Worm (Caenorhabditis elegans): ENCODE results near the gene txt-6.
"Not testable (repeated sequence)": the region's sequence is repeated elsewhere in the genome, so short reads cannot be mapped to it uniquely, and the experiment has no call there.

The txt-6 gene

ce11 chrV:4640501-4641150 lies 33.9 kb upstream of the txt-6 start (continued):
- TF ChIP-seq nhr-76 (tag; optimal IDR thresholded peaks at IDR 0.05) (no peak), lin-1 (GFP tag; IDR thresholded peaks at IDR 0.05) (no peak), dmd-8 (GFP tag; IDR thresholded peaks at IDR 0.05) (no peak), ztf-11 (tag; optimal IDR thresholded peaks at IDR 0.05) (no peak), F49E8.2 (tag; optimal IDR thresholded peaks at IDR 0.05; ENCODE audit: borderline replicate concordance) (no peak), zfp-2 (tag; optimal IDR thresholded peaks at IDR 0.05) (no peak), arid-1 (GFP tag; conservative IDR thresholded peaks at IDR 0.05) (no peak), lim-7 (GFP tag; IDR thresholded peaks at IDR 0.05) (no peak), egl-43 (GFP tag; IDR thresholded peaks at IDR 0.05) (no peak), pqm-1 (tag; optimal IDR thresholded peaks at IDR 0.05) (peak; percentile 49), mep-1 (tag; optimal IDR thresholded peaks at IDR 0.05) (peak; percentile 23), pha-4 (GFP tag; IDR thresholded peaks at IDR 0.05) (no peak), pha-4 (tag; optimal IDR thresholded peaks at IDR 0.05) (no peak), hlh-30 (tag; optimal IDR thresholded peaks at IDR 0.05; ENCODE audit: insufficient read depth) (peak; percentile 58), ZK546.5 (tag; optimal IDR thresholded peaks at IDR 0.05) (no peak), unc-39 (tag; optimal IDR thresholded peaks at IDR 0.05) (no peak), egl-27 (tag; optimal IDR thresholded peaks at IDR 0.05) (no peak), F37D6.2 (tag; optimal IDR thresholded peaks at IDR 0.05) (no peak), lin-29 (GFP tag; IDR thresholded peaks at IDR 0.05) (no peak), ceh-32 (tag; optimal IDR thresholded peaks at IDR 0.05; ENCODE audit: poor library complexity) (no peak), tra-1 (GFP tag; IDR thresholded peaks at IDR 0.05) (no peak), php-3 (GFP tag; IDR thresholded peaks at IDR 0.05) (no peak), nhr-28 (tag; optimal IDR thresholded peaks at IDR 0.05) (peak; percentile 63), F26F4.8 (GFP tag; conservative IDR thresholded peaks at IDR 0.05) (no peak), ceh-44 (GFP tag; IDR thresholded peaks at IDR 0.05) (no peak)

ce11 chrV:4637153-4637552 lies 30.4 kb upstream of the txt-6 start:
- TF ChIP-seq ceh-28 (tag; optimal IDR thresholded peaks at IDR 0.05) (no peak), nhr-102 (tag; optimal IDR thresholded peaks at IDR 0.05) (no peak), ZK546.5 (tag; optimal IDR thresholded peaks at IDR 0.05) (no peak), zip-11 (GFP tag; IDR thresholded peaks at IDR 0.05) (no peak), fos-1 (tag; optimal IDR thresholded peaks at IDR 0.05) (no peak), nhr-48 (tag; optimal IDR thresholded peaks at IDR 0.05) (no peak), aly-2 (tag; optimal IDR thresholded peaks at IDR 0.05) (no peak), lir-3 (tag; optimal IDR thresholded peaks at IDR 0.05) (no peak), duxl-1 (tag; optimal IDR thresholded peaks at IDR 0.05; ENCODE audit: poor library complexity) (no peak), mdt-29 (GFP tag; IDR thresholded peaks at IDR 0.05) (no peak), spr-1 (tag; optimal IDR thresholded peaks at IDR 0.05) (no peak), Y5F2A.4 (GFP tag; optimal IDR thresholded peaks at IDR 0.05) (no peak), rbr-2 (tag; optimal IDR thresholded peaks at IDR 0.05) (no peak), nhr-28 (tag; optimal IDR thresholded peaks at IDR 0.05) (no peak), hlh-11 (tag; optimal IDR thresholded peaks at IDR 0.05) (no peak), T20F7.1 (GFP tag; optimal IDR thresholded peaks at IDR 0.05) (no peak)

DNA sequence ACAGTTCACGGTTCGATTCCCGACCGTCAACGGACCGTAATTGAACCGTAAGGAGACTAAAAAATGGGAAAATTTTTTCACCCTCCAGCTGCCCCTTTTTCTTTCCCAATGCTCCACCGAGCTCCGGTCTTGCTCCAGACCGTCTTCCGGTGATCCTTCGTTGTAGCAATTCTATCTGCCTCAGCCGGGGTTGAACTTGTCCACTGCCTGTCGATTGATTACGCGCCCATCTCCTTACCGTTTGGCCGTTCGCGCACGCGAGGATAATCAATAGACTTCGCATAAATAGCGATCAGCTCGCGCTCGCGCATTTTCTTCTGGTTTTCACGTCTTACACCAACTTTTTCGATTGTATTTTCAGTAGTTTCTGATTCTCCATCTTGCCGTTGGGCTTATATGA lies 26.1 kb upstream of the txt-6 start:
- TF ChIP-seq saeg-2 (GFP tag; IDR thresholded peaks at IDR 0.05) (peak; percentile 55; the same call in 1 of the 2 replicates), dmd-9 (GFP tag; IDR thresholded peaks at IDR 0.05) (0 out of 2 replicates have a peak, but pooled peaks have one; percentile 5), F44E2.7 (GFP tag; IDR thresholded peaks at IDR 0.05) (peak; percentile 87; the same call in 1 of the 2 replicates), T26A8.4 (GFP tag; IDR thresholded peaks at IDR 0.05) (0 out of 2 replicates have a peak, but pooled peaks have one; percentile 22), set-16 (GFP tag; IDR thresholded peaks at IDR 0.05) (peak; percentile 58), Y105C5A.15 (GFP tag; IDR thresholded peaks at IDR 0.05) (peak; percentile 83; the same call in 1 of the 2 replicates), ctbp-1 (GFP tag; IDR thresholded peaks at IDR 0.05) (0 out of 2 replicates have a peak, but pooled peaks have one; percentile 42), mdt-29 (GFP tag; IDR thresholded peaks at IDR 0.05) (0 out of 2 replicates have a peak, but pooled peaks have one; percentile 28), pha-4 (GFP tag; IDR thresholded peaks at IDR 0.05) (peak; percentile 79), ceh-44 (GFP tag; IDR thresholded peaks at IDR 0.05) (peak; percentile 78), nhr-41 (GFP tag; IDR thresholded peaks at IDR 0.05) (peak; percentile 64; the same call in 1 of the 2 replicates), zfp-3 (GFP tag; conservative IDR thresholded peaks at IDR 0.05) (0 out of 2 replicates have a peak, but pooled peaks have one; percentile 21), arid-1 (GFP tag; conservative IDR thresholded peaks at IDR 0.05) (peak; percentile 70), Y48G9A.11 (GFP tag; IDR thresholded peaks at IDR 0.05) (peak; percentile 54)
- TF ChIP-seq pha-4 (tag; optimal IDR thresholded peaks at IDR 0.05): not testable (repeated sequence)

Data from whole organism, L4 larva.